5 worm cellular contexts compared by ENCODE assay signal in the genomic region with DNA sequence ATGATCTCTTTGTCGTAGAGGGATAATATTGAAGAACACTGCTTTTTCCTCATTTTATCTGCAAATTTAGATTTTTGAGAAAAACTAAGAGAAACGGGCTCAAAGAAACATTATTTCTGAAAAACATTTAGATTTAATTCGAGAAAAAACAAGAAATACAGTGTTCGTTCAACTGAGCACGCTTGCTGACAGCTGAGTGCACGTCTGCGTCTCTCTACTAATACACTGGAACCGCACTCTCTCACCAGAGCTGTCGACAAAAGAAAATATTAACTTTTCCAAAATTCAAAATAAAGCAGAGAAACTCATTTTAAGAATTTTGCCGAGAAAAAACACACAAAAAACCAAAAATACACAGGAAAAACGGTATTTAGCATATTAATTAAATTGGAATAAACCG.
TF ChIP-seq lines count a peak whose summit lies in the region.

TSS of gene drh-1 (minus strand) at position 58 of the 400 bp plus-strand sequence.

TF ChIP-seq in whole organism, L1 larva, 84 proteins besides CTCF, POLR2A, EP300 and RAD21:
- TF ChIP-seq lsy-2 (tag; optimal IDR thresholded peaks at IDR 0.05; lab: Kevin White, UChicago) (peak in 1 of 2 experiments; percentile 52), dpl-1 (GFP tag; optimal IDR thresholded peaks at IDR 0.05; lab: Kevin White, UChicago) (peak in 1 of 3 experiments; percentile 30), lin-35 (GFP tag; optimal IDR thresholded peaks at IDR 0.05; lab: Kevin White, UChicago) (peak in 1 of 2 experiments; percentile 6), efl-1 (optimal IDR thresholded peaks at IDR 0.05; lab: Kevin White, UChicago) (peak; percentile 19 to 29), efl-1 (GFP tag; optimal IDR thresholded peaks at IDR 0.05 in 1 of 2; lab: Kevin White, UChicago) (no peak), nhr-28 (tag; optimal IDR thresholded peaks at IDR 0.05; lab: Kevin White, UChicago) (no peak), grh-1 (GFP tag; IDR thresholded peaks at IDR 0.05; lab: Robert Waterston, UW) (no peak), nhr-85 (tag; lab: Kevin White, UChicago) (no peak), efl-3 (GFP tag; optimal IDR thresholded peaks at IDR 0.05; lab: Kevin White, UChicago) (no peak), lin-39 (tag; optimal IDR thresholded peaks at IDR 0.05; lab: Kevin White, UChicago) (no peak), lin-14 (GFP tag; optimal IDR thresholded peaks at IDR 0.05; lab: Kevin White, UChicago) (peak; percentile 50)
TF ChIP-seq in whole organism, L1 larva: peak in this region for 5.

TF ChIP-seq in whole organism, L2 larva, 48 proteins besides CTCF, POLR2A, EP300 and RAD21:
- TF ChIP-seq lsy-2 (tag; optimal IDR thresholded peaks at IDR 0.05; lab: Kevin White, UChicago) (peak in 1 of 2 experiments; percentile 64), ceh-82 (tag; optimal IDR thresholded peaks at IDR 0.05; lab: Kevin White, UChicago) (no peak), C34F6.9 (tag; optimal IDR thresholded peaks at IDR 0.05; lab: Kevin White, UChicago) (peak; percentile 51)

TF ChIP-seq in whole organism, L3 larva, 47 proteins besides CTCF, POLR2A, EP300 and RAD21:
- TF ChIP-seq ama-1 (optimal IDR thresholded peaks at IDR 0.05; lab: Kevin White, UChicago) (peak; percentile 12), pha-4 (tag; optimal IDR thresholded peaks at IDR 0.05; lab: Kevin White, UChicago) (peak; percentile 63), elt-3 (tag; optimal IDR thresholded peaks at IDR 0.05; lab: Kevin White, UChicago) (no peak), nhr-67 (tag; optimal IDR thresholded peaks at IDR 0.05; lab: Kevin White, UChicago) (no peak), elt-2 (tag; optimal IDR thresholded peaks at IDR 0.05; lab: Kevin White, UChicago) (peak; percentile 22), hmg-11 (tag; optimal IDR thresholded peaks at IDR 0.05; lab: Kevin White, UChicago) (peak; percentile 23), nfya-1 (tag; optimal IDR thresholded peaks at IDR 0.05; lab: Kevin White, UChicago; ENCODE audit: insufficient read depth) (peak; percentile 44)

TF ChIP-seq in whole organism, L4 larva, 104 proteins besides CTCF, POLR2A, EP300 and RAD21:
- TF ChIP-seq lin-38 (GFP tag; IDR thresholded peaks at IDR 0.05; lab: Robert Waterston, UW) (peak; percentile 68), nhr-6 (tag; optimal IDR thresholded peaks at IDR 0.05; lab: Kevin White, UChicago) (peak; percentile 18), skn-1 (tag; optimal IDR thresholded peaks at IDR 0.05; lab: Kevin White, UChicago) (no peak), snpc-1.2 (GFP tag; IDR thresholded peaks at IDR 0.05; lab: Robert Waterston, UW) (peak; percentile 73), dve-1 (tag; optimal IDR thresholded peaks at IDR 0.05; lab: Kevin White, UChicago; ENCODE audit: insufficient read depth) (peak; percentile 44), nhr-111 (GFP tag; optimal IDR thresholded peaks at IDR 0.05; lab: Kevin White, UChicago) (no peak), mep-1 (tag; optimal IDR thresholded peaks at IDR 0.05; lab: Kevin White, UChicago) (no peak), cey-2 (tag; optimal IDR thresholded peaks at IDR 0.05; lab: Kevin White, UChicago; ENCODE audit: borderline replicate concordance, insufficient read depth) (no peak), lsy-2 (tag; optimal IDR thresholded peaks at IDR 0.05; lab: Kevin White, UChicago) (peak in 1 of 2 experiments; percentile 65), daf-19 (GFP tag; conservative IDR thresholded peaks at IDR 0.05; lab: Robert Waterston, UW) (no peak), daf-16 (GFP tag; optimal IDR thresholded peaks at IDR 0.05; lab: Kevin White, UChicago) (no peak), daf-16 (tag; optimal IDR thresholded peaks at IDR 0.05; lab: Kevin White, UChicago) (peak; percentile 22), mes-2 (tag; optimal IDR thresholded peaks at IDR 0.05; lab: Kevin White, UChicago; ENCODE audit: poor library complexity, severe bottlenecking) (peak; percentile 46)

TF ChIP-seq in whole organism, young adult, 124 proteins besides CTCF, POLR2A, EP300 and RAD21:
- TF ChIP-seq F23B12.7 (tag; optimal IDR thresholded peaks at IDR 0.05; lab: Kevin White, UChicago; ENCODE audit: insufficient read depth): peak; percentile 16
- TF ChIP-seq snpc-1.3 (tag; optimal IDR thresholded peaks at IDR 0.05; lab: Kevin White, UChicago; ENCODE audit: insufficient read depth): no peak
- TF ChIP-seq ceh-40 (GFP tag; IDR thresholded peaks at IDR 0.05; lab: Robert Waterston, UW): no peak
- TF ChIP-seq T07F8.4 (tag; optimal IDR thresholded peaks at IDR 0.05; lab: Kevin White, UChicago): no peak
- TF ChIP-seq D2030.7 (GFP tag; IDR thresholded peaks at IDR 0.05; lab: Robert Waterston, UW): peak; percentile 36; the same call in 1 of the 2 replicates
- no peak for TF ChIP-seq madf-10 (tag; optimal IDR thresholded peaks at IDR 0.05; lab: Kevin White, UChicago)
- TF ChIP-seq rcor-1 (GFP tag; IDR thresholded peaks at IDR 0.05; lab: Robert Waterston, UW): no peak
- no peak for TF ChIP-seq egl-18 (GFP tag; IDR thresholded peaks at IDR 0.05; lab: Robert Waterston, UW)
- TF ChIP-seq F55B11.4 (tag; optimal IDR thresholded peaks at IDR 0.05; lab: Kevin White, UChicago; ENCODE audit: borderline replicate concordance, insufficient read depth): no peak
- no peak for TF ChIP-seq nfya-1 (tag; optimal IDR thresholded peaks at IDR 0.05; lab: Kevin White, UChicago; ENCODE audit: borderline replicate concordance, insufficient read depth)
- TF ChIP-seq efl-1 (GFP tag; optimal IDR thresholded peaks at IDR 0.05; lab: Kevin White, UChicago): no peak
- no peak for TF ChIP-seq Y67H2A.10 (GFP tag; conservative IDR thresholded peaks at IDR 0.05; lab: Robert Waterston, UW)
- no peak for TF ChIP-seq attf-6 (GFP tag; IDR thresholded peaks at IDR 0.05; lab: Robert Waterston, UW)
- TF ChIP-seq Y79H2A.3 (GFP tag; conservative IDR thresholded peaks at IDR 0.05; lab: Robert Waterston, UW): no peak
- TF ChIP-seq F10E7.11 (tag; optimal IDR thresholded peaks at IDR 0.05; lab: Kevin White, UChicago): no peak
- TF ChIP-seq somi-1 (GFP tag; optimal IDR thresholded peaks at IDR 0.05; lab: Kevin White, UChicago): no peak
- TF ChIP-seq ccch-3 (GFP tag; optimal IDR thresholded peaks at IDR 0.05; lab: Kevin White, UChicago): no peak
- TF ChIP-seq hsf-1 (GFP tag; IDR thresholded peaks at IDR 0.05; lab: Robert Waterston, UW): peak; percentile 45; the same call in 1 of the 2 replicates
- no peak for TF ChIP-seq ztf-25 (GFP tag; IDR thresholded peaks at IDR 0.05; lab: Robert Waterston, UW)
- TF ChIP-seq gei-17 (GFP tag; optimal IDR thresholded peaks at IDR 0.05; lab: Kevin White, UChicago): no peak
- no peak for TF ChIP-seq rpc-1 (optimal IDR thresholded peaks at IDR 0.05; lab: Kevin White, UChicago)
- TF ChIP-seq rpc-1 (tag; optimal IDR thresholded peaks at IDR 0.05; lab: Kevin White, UChicago): no peak
- no peak for TF ChIP-seq ztf-3 (GFP tag; optimal IDR thresholded peaks at IDR 0.05; lab: Kevin White, UChicago)
- no peak for TF ChIP-seq fkh-3 (tag; optimal IDR thresholded peaks at IDR 0.05; lab: Kevin White, UChicago)
- TF ChIP-seq mcd-1 (GFP tag; IDR thresholded peaks at IDR 0.05; lab: Robert Waterston, UW): peak; percentile 51; the same call in 1 of the 2 replicates
- no peak for TF ChIP-seq ets-4 (GFP tag; optimal IDR thresholded peaks at IDR 0.05; lab: Kevin White, UChicago)
- no peak for TF ChIP-seq bed-2 (GFP tag; IDR thresholded peaks at IDR 0.05; lab: Robert Waterston, UW)
- TF ChIP-seq nhr-90 (tag; optimal IDR thresholded peaks at IDR 0.05; lab: Kevin White, UChicago): no peak
- no peak for TF ChIP-seq F37B4.10 (GFP tag; IDR thresholded peaks at IDR 0.05; lab: Robert Waterston, UW)
- TF ChIP-seq dpl-1 (GFP tag; optimal IDR thresholded peaks at IDR 0.05; lab: Kevin White, UChicago): no peak
- no peak for TF ChIP-seq ama-1 (optimal IDR thresholded peaks at IDR 0.05; lab: Kevin White, UChicago)
- TF ChIP-seq ama-1 (GFP tag; optimal IDR thresholded peaks at IDR 0.05; lab: Kevin White, UChicago): no peak
- TF ChIP-seq madf-6 (GFP tag; IDR thresholded peaks at IDR 0.05; lab: Robert Waterston, UW): peak; percentile 31; the same call in 1 of the 2 replicates
- TF ChIP-seq tlf-1 (GFP tag; optimal IDR thresholded peaks at IDR 0.05; lab: Kevin White, UChicago): no peak
- no peak for TF ChIP-seq F57C9.4 (tag; optimal IDR thresholded peaks at IDR 0.05; lab: Kevin White, UChicago)
- TF ChIP-seq lag-1 (GFP tag; IDR thresholded peaks at IDR 0.05; lab: Robert Waterston, UW): no peak
- TF ChIP-seq let-526 (GFP tag; IDR thresholded peaks at IDR 0.05; lab: Robert Waterston, UW): no peak
- peak; percentile 27 for TF ChIP-seq attf-5 (GFP tag; optimal IDR thresholded peaks at IDR 0.05; lab: Kevin White, UChicago)
- TF ChIP-seq snpc-4 (GFP tag; optimal IDR thresholded peaks at IDR 0.05; lab: Kevin White, UChicago): no peak
- TF ChIP-seq snpc-4 (tag; optimal IDR thresholded peaks at IDR 0.05; lab: Kevin White, UChicago): peak in 3 of 4 experiments; percentile 67 to 82 (median 74)
- no peak for TF ChIP-seq athp-1 (tag; optimal IDR thresholded peaks at IDR 0.05; lab: Kevin White, UChicago)
- TF ChIP-seq ztf-26 (tag; optimal IDR thresholded peaks at IDR 0.05; lab: Kevin White, UChicago): no peak
- no peak for TF ChIP-seq B0035.1 (tag; optimal IDR thresholded peaks at IDR 0.05; lab: Kevin White, UChicago)
- no peak for TF ChIP-seq chd-7 (tag; optimal IDR thresholded peaks at IDR 0.05; lab: Kevin White, UChicago)
- TF ChIP-seq hmg-1.2 (GFP tag; IDR thresholded peaks at IDR 0.05; lab: Robert Waterston, UW): peak; percentile 100
- no peak for TF ChIP-seq F22D6.2 (tag; optimal IDR thresholded peaks at IDR 0.05; lab: Kevin White, UChicago)
- TF ChIP-seq madf-3 (GFP tag; IDR thresholded peaks at IDR 0.05; lab: Robert Waterston, UW): no peak
- no peak for TF ChIP-seq F33H1.4 (GFP tag; IDR thresholded peaks at IDR 0.05; lab: Robert Waterston, UW)
- no peak for TF ChIP-seq B0019.2 (GFP tag; conservative IDR thresholded peaks at IDR 0.05; lab: Robert Waterston, UW)
- no peak for TF ChIP-seq atf-7 (tag; optimal IDR thresholded peaks at IDR 0.05; lab: Kevin White, UChicago)
- TF ChIP-seq ceh-79 (tag; optimal IDR thresholded peaks at IDR 0.05; lab: Kevin White, UChicago): no peak
- peak; percentile 32 for TF ChIP-seq lsl-1 (GFP tag; optimal IDR thresholded peaks at IDR 0.05; lab: Kevin White, UChicago)
TF ChIP-seq in whole organism, young adult: peak in this region for 9.
